Worm (Caenorhabditis elegans): ENCODE results near the gene R53.4.
A peak's percentile ranks its signal among the peaks of the same experiment; 100 is the strongest.

The R53.4 gene

DNA sequence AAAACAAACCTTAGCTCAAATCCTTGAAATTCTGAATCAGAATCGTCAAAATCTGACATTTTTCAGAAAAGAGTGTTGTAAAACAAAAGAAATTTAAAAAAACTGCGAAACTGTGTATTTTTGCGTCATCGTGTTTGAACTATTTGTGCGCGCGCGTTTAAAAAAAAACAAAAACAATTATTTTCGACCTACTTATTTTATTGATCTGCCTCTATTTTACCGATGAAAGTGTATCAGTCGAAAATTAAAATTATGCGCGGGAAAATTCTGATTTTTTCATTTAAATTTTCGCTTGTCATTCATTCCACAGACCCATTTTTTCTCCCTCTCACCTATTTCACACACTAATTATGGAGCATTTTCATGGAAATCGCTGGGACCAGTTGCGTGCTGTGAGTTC is 29.0 kb downstream of the R53.4 start, which contains the start of the genes C05C10.7 and C05C10.5 (continued):
- no peak for TF ChIP-seq attf-6 (GFP tag; IDR thresholded peaks at IDR 0.05)
- TF ChIP-seq ceh-40 (GFP tag; IDR thresholded peaks at IDR 0.05): no peak
- no peak for TF ChIP-seq sdz-38 (tag; optimal IDR thresholded peaks at IDR 0.05)
- TF ChIP-seq attf-3 (GFP tag; conservative IDR thresholded peaks at IDR 0.05): 0 out of 2 replicates have a peak, but pooled peaks have one; percentile 16
- no peak for TF ChIP-seq repo-1 (tag; optimal IDR thresholded peaks at IDR 0.05)
- TF ChIP-seq C17E4.6 (GFP tag; IDR thresholded peaks at IDR 0.05): peak; percentile 53
- TF ChIP-seq ceh-79 (tag; optimal IDR thresholded peaks at IDR 0.05): no peak
- TF ChIP-seq ama-1 (optimal IDR thresholded peaks at IDR 0.05): no peak
- no peak for TF ChIP-seq ama-1 (GFP tag; optimal IDR thresholded peaks at IDR 0.05)
- no peak for TF ChIP-seq egrh-3 (GFP tag; IDR thresholded peaks at IDR 0.05)
- TF ChIP-seq nfyb-1 (GFP tag; IDR thresholded peaks at IDR 0.05): no peak
- TF ChIP-seq pbrm-1 (GFP tag; IDR thresholded peaks at IDR 0.05): no peak
- TF ChIP-seq unc-62 (GFP tag; optimal IDR thresholded peaks at IDR 0.05): no peak
- no peak for TF ChIP-seq Y53F4B.3 (GFP tag; IDR thresholded peaks at IDR 0.05)
- no peak for TF ChIP-seq sptf-2 (GFP tag; optimal IDR thresholded peaks at IDR 0.05)
- no peak for TF ChIP-seq ztf-28 (GFP tag; IDR thresholded peaks at IDR 0.05)
- peak; percentile 62 for TF ChIP-seq tlf-1 (GFP tag; optimal IDR thresholded peaks at IDR 0.05)
- peak; percentile 93 for TF ChIP-seq ceh-91 (GFP tag; IDR thresholded peaks at IDR 0.05)
- peak; percentile 42 for TF ChIP-seq tbp1 (GFP tag; optimal IDR thresholded peaks at IDR 0.05)
- peak; percentile 44 for TF ChIP-seq snpc-1.3 (tag; optimal IDR thresholded peaks at IDR 0.05; ENCODE audit: insufficient read depth)
- TF ChIP-seq zim-3 (tag; optimal IDR thresholded peaks at IDR 0.05): no peak
- no peak for TF ChIP-seq lin-26 (GFP tag; IDR thresholded peaks at IDR 0.05)
- no peak for TF ChIP-seq K12H6.12 (tag; optimal IDR thresholded peaks at IDR 0.05)
- 0 out of 2 replicates have a peak, but pooled peaks have one; percentile 38 for TF ChIP-seq Y53G8AR.9 (GFP tag; conservative IDR thresholded peaks at IDR 0.05)
- TF ChIP-seq nhr-80 (tag; optimal IDR thresholded peaks at IDR 0.05): no peak
- TF ChIP-seq ztf-25 (GFP tag; IDR thresholded peaks at IDR 0.05): no peak
- TF ChIP-seq B0261.1 (tag; optimal IDR thresholded peaks at IDR 0.05): no peak
- TF ChIP-seq ceh-58 (GFP tag; IDR thresholded peaks at IDR 0.05): no peak
- TF ChIP-seq ztf-22 (GFP tag; optimal IDR thresholded peaks at IDR 0.05): no peak
- TF ChIP-seq chd-7 (tag; optimal IDR thresholded peaks at IDR 0.05): no peak
- TF ChIP-seq madf-10 (tag; optimal IDR thresholded peaks at IDR 0.05): no peak
- no peak for TF ChIP-seq tbx-9 (tag; optimal IDR thresholded peaks at IDR 0.05; ENCODE audit: borderline replicate concordance)
- no peak for TF ChIP-seq attf-5 (GFP tag; optimal IDR thresholded peaks at IDR 0.05)
- TF ChIP-seq efl-1 (GFP tag; optimal IDR thresholded peaks at IDR 0.05): peak; percentile 97
- no peak for TF ChIP-seq nhr-90 (tag; optimal IDR thresholded peaks at IDR 0.05)
- TF ChIP-seq mxl-1 (tag; optimal IDR thresholded peaks at IDR 0.05): no peak
- no peak for TF ChIP-seq ztf-18 (tag; optimal IDR thresholded peaks at IDR 0.05)
- TF ChIP-seq akir-1 (GFP tag; optimal IDR thresholded peaks at IDR 0.05): no peak
- TF ChIP-seq lin-35 (GFP tag; optimal IDR thresholded peaks at IDR 0.05): peak in 1 of 3 experiments; percentile 57
- TF ChIP-seq ekl-4 (GFP tag; IDR thresholded peaks at IDR 0.05): peak; percentile 78
- TF ChIP-seq die-1 (tag; optimal IDR thresholded peaks at IDR 0.05): no peak
- no peak for TF ChIP-seq hlh-12 (tag; optimal IDR thresholded peaks at IDR 0.05)
- TF ChIP-seq Y67H2A.10 (GFP tag; conservative IDR thresholded peaks at IDR 0.05): no peak
- TF ChIP-seq lsy-27 (tag; optimal IDR thresholded peaks at IDR 0.05; ENCODE audit: borderline replicate concordance, insufficient read depth): no peak
- peak; percentile 78 for TF ChIP-seq unc-130 (GFP tag; optimal IDR thresholded peaks at IDR 0.05)
- no peak for TF ChIP-seq Y79H2A.3 (GFP tag; conservative IDR thresholded peaks at IDR 0.05)
- no peak for TF ChIP-seq ztf-6 (GFP tag; IDR thresholded peaks at IDR 0.05)
- TF ChIP-seq nfya-2 (GFP tag; IDR thresholded peaks at IDR 0.05): no peak
- TF ChIP-seq hmg-20 (GFP tag; IDR thresholded peaks at IDR 0.05): no peak
- TF ChIP-seq gei-17 (GFP tag; optimal IDR thresholded peaks at IDR 0.05): no peak
- no peak for TF ChIP-seq fkh-3 (tag; optimal IDR thresholded peaks at IDR 0.05)

All from whole organism, young adult.